Worm (Caenorhabditis elegans) whole organism, midembryonic: ENCODE data around the gene F59B1.4.

Source experiments
- klf-2 ChIP-seq: fragments of 200-800 bp; sonication (Bioruptor generic); conservative IDR thresholded peaks from 2 replicates; pipeline ENCODE4 v1.3.6; 2022; ENCODE audit warnings: missing genetic modification reagents, missing genetic modification characterization, missing compliant biosample characterization
- ref-1 ChIP-seq: fragments of 200-800 bp; sonication (Bioruptor generic); conservative IDR thresholded peaks from 2 replicates; pipeline ENCODE4 v1.3.6; 2022; ENCODE audit warnings: missing genetic modification reagents, missing genetic modification characterization, missing compliant biosample characterization
- tab-1 ChIP-seq: fragments of 200-800 bp; sonication (Bioruptor generic); IDR thresholded peaks from 2 replicates; pipeline ENCODE4 v1.3.6; 2022; ENCODE audit warnings: missing genetic modification characterization, missing compliant biosample characterization

ce11 chrV:3649473-3649872 is 22.6 kb upstream of the F59B1.4 start, which contains the start of gene str-114:
- TF ChIP-seq ref-1 = no peak
- TF ChIP-seq klf-2 (GFP tag; lab: Robert Waterston, UW) = no peak
- TF ChIP-seq tab-1 = no peak
